Worm (Caenorhabditis elegans) whole organism, young adult: ENCODE measurements around the gene alg-1.

Experiments
- B0261.1 ChIP-seq: sonication (generic microtip); optimal IDR thresholded peaks from 2 replicates; lab custom pipeline; 2016; ENCODE audit warnings: mild to moderate bottlenecking, missing genetic modification characterization, moderate library complexity, missing compliant biosample characterization
- B0336.3 ChIP-seq: fragments of 200-800 bp; sonication (Bioruptor generic); IDR thresholded peaks from 2 replicates; pipeline ENCODE4 v1.3.6; 2022; ENCODE audit warnings: missing genetic modification characterization, missing compliant biosample characterization
- C06A6.2 ChIP-seq: fragments of 200-800 bp; sonication (Bioruptor generic); conservative IDR thresholded peaks from 2 replicates; pipeline ENCODE4 v1.3.6; 2022; ENCODE audit warnings: missing genetic modification characterization, missing compliant biosample characterization
- F10E7.11 ChIP-seq: sonication (generic microtip); optimal IDR thresholded peaks from 2 replicates; lab custom pipeline; 2017; ENCODE audit warnings: mild to moderate bottlenecking, missing genetic modification characterization, moderate library complexity, missing compliant biosample characterization
- F23B12.7 ChIP-seq: sonication (generic microtip); optimal IDR thresholded peaks from 2 replicates; lab custom pipeline; 2017; ENCODE audit warnings: missing genetic modification characterization, mild to moderate bottlenecking, missing compliant biosample characterization, antibody characterized with exemption, moderate library complexity; ENCODE audit not compliant: insufficient read depth
- K12H6.12 ChIP-seq: fragments of 200-800 bp; sonication (Bioruptor generic); optimal IDR thresholded peaks from 2 replicates; lab custom pipeline; 2018; ENCODE audit warnings: mild to moderate bottlenecking, missing genetic modification characterization, missing compliant biosample characterization
- Y67H2A.10 ChIP-seq: fragments of 200-800 bp; sonication (Bioruptor generic); conservative IDR thresholded peaks from 2 replicates; pipeline ENCODE4 v1.3.6; 2022; ENCODE audit warnings: missing genetic modification reagents, missing genetic modification characterization, missing compliant biosample characterization
- Y79H2A.3 ChIP-seq: fragments of 200-800 bp; sonication (Bioruptor generic); conservative IDR thresholded peaks from 2 replicates; pipeline ENCODE4 v1.3.6; 2022; ENCODE audit warnings: missing genetic modification reagents, missing genetic modification characterization, missing compliant biosample characterization
- atf-7 ChIP-seq: sonication (generic microtip); optimal IDR thresholded peaks from 2 replicates; lab custom pipeline; 2017; ENCODE audit warnings: mild to moderate bottlenecking, missing genetic modification characterization, missing compliant biosample characterization
- attf-5 ChIP-seq: fragments of 200-800 bp; sonication (Bioruptor generic); optimal IDR thresholded peaks from 2 replicates; lab custom pipeline; 2018; ENCODE audit warnings: mild to moderate bottlenecking, missing genetic modification characterization, missing compliant biosample characterization
- ceh-40 ChIP-seq: fragments of 200-800 bp; sonication (Bioruptor generic); IDR thresholded peaks from 2 replicates; pipeline ENCODE4 v1.3.6; 2022; ENCODE audit warnings: missing genetic modification characterization, missing compliant biosample characterization
- chd-7 ChIP-seq: sonication (generic microtip); optimal IDR thresholded peaks from 2 replicates; lab custom pipeline; 2016; ENCODE audit warnings: mild to moderate bottlenecking, missing genetic modification characterization, moderate library complexity, missing compliant biosample characterization
- egl-18 ChIP-seq: fragments of 200-800 bp; sonication (Bioruptor generic); IDR thresholded peaks from 2 replicates; pipeline ENCODE4 v1.3.6; 2022; ENCODE audit warnings: missing genetic modification reagents, missing genetic modification characterization, missing compliant biosample characterization
- hlh-12 ChIP-seq: sonication (generic microtip); optimal IDR thresholded peaks from 2 replicates; lab custom pipeline; 2016; ENCODE audit warnings: missing genetic modification characterization, missing compliant biosample characterization
- hlh-26 ChIP-seq: fragments of 200-800 bp; sonication (Bioruptor generic); conservative IDR thresholded peaks from 2 replicates; pipeline ENCODE4 v1.3.6; 2022; ENCODE audit warnings: missing genetic modification reagents, missing genetic modification characterization, missing compliant biosample characterization
- lag-1 ChIP-seq: fragments of 200-800 bp; sonication (Bioruptor generic); IDR thresholded peaks from 2 replicates; pipeline ENCODE4 v1.3.6; 2022; ENCODE audit warnings: missing genetic modification reagents, missing genetic modification characterization, missing compliant biosample characterization
- let-526 ChIP-seq: fragments of 200-800 bp; sonication (Bioruptor generic); IDR thresholded peaks from 2 replicates; pipeline ENCODE4 v1.3.6; 2022; ENCODE audit warnings: missing genetic modification reagents, missing genetic modification characterization, missing compliant biosample characterization
- let-607 ChIP-seq, 2 experiments: fragments of 200-800 bp in 1 of 2; sonication (Bioruptor generic) in 1 of 2; sonication (generic microtip) in 1 of 2; optimal IDR thresholded peaks; 2 replicates each; lab custom pipeline; 2016 to 2018; ENCODE audit warnings: mild to moderate bottlenecking in 2 of 2, missing compliant biosample characterization in 2 of 2, missing genetic modification characterization in 2 of 2, moderate library complexity in 2 of 2, missing genotype in 1 of 2
- lin-54 ChIP-seq: fragments of 200-800 bp; sonication (Bioruptor generic); optimal IDR thresholded peaks from 2 replicates; lab custom pipeline; 2018; ENCODE audit warnings: mild to moderate bottlenecking, missing genetic modification characterization, missing compliant biosample characterization
- lir-1 ChIP-seq: fragments of 200-800 bp; sonication (Bioruptor generic); conservative IDR thresholded peaks from 2 replicates; pipeline ENCODE4 v1.3.6; 2022; ENCODE audit warnings: missing genetic modification reagents, missing genetic modification characterization, missing compliant biosample characterization
- mcd-1 ChIP-seq: fragments of 200-800 bp; sonication (Bioruptor generic); IDR thresholded peaks from 2 replicates; pipeline ENCODE4 v1.3.6; 2022; ENCODE audit warnings: missing genetic modification reagents, missing genetic modification characterization, missing compliant biosample characterization
- mel-28 ChIP-seq: sonication (generic microtip); optimal IDR thresholded peaks from 2 replicates; lab custom pipeline; 2016; ENCODE audit warnings: borderline replicate concordance, mild to moderate bottlenecking, missing genetic modification characterization, missing compliant biosample characterization
- nfya-2 ChIP-seq: fragments of 200-800 bp; sonication (Bioruptor generic); IDR thresholded peaks from 2 replicates; pipeline ENCODE4 v1.3.6; 2022; ENCODE audit warnings: missing genetic modification reagents, missing genetic modification characterization, missing compliant biosample characterization
- nfyb-1 ChIP-seq: fragments of 200-800 bp; sonication (Bioruptor generic); IDR thresholded peaks from 2 replicates; pipeline ENCODE4 v1.3.6; 2022; ENCODE audit warnings: missing genetic modification reagents, missing genetic modification characterization, missing compliant biosample characterization
- nhr-120 ChIP-seq: fragments of 200-800 bp; sonication (Bioruptor generic); IDR thresholded peaks from 2 replicates; pipeline ENCODE4 v1.3.6; 2022; ENCODE audit warnings: missing genetic modification characterization, missing compliant biosample characterization
- nhr-179 ChIP-seq: sonication (generic microtip); optimal IDR thresholded peaks from 2 replicates; lab custom pipeline; 2016; ENCODE audit warnings: mild to moderate bottlenecking, missing genetic modification characterization, missing compliant biosample characterization
- nhr-80 ChIP-seq: sonication (generic microtip); optimal IDR thresholded peaks from 2 replicates; lab custom pipeline; 2016; ENCODE audit warnings: missing genetic modification characterization, missing compliant biosample characterization
- pbrm-1 ChIP-seq: fragments of 200-800 bp; sonication (Bioruptor generic); IDR thresholded peaks from 2 replicates; pipeline ENCODE4 v1.3.6; 2022; ENCODE audit warnings: missing genetic modification reagents, missing genetic modification characterization, missing compliant biosample characterization
- pha-4 ChIP-seq: fragments of 150-350 bp; sonication (generic microtip); optimal IDR thresholded peaks from 2 replicates; lab custom pipeline; 2014; ENCODE audit warnings: missing biosample characterization, missing genetic modification reagents, missing genetic modification characterization
- somi-1 ChIP-seq: fragments of 200-800 bp; sonication (Bioruptor generic); optimal IDR thresholded peaks from 2 replicates; lab custom pipeline; 2018; ENCODE audit warnings: mild to moderate bottlenecking, missing genetic modification characterization, missing compliant biosample characterization
- tlf-1 ChIP-seq: fragments of 200-800 bp; sonication (Bioruptor generic); optimal IDR thresholded peaks from 2 replicates; lab custom pipeline; 2018; ENCODE audit warnings: mild to moderate bottlenecking, missing genetic modification characterization, missing compliant biosample characterization
- zim-3 ChIP-seq: sonication (generic microtip); optimal IDR thresholded peaks from 2 replicates; lab custom pipeline; 2017; ENCODE audit warnings: mild to moderate bottlenecking, missing genetic modification characterization, moderate library complexity, missing compliant biosample characterization
- ztf-26 ChIP-seq: sonication (generic microtip); optimal IDR thresholded peaks from 2 replicates; lab custom pipeline; 2017; ENCODE audit warnings: missing genetic modification characterization, missing compliant biosample characterization

alg-1 gene

DNA sequence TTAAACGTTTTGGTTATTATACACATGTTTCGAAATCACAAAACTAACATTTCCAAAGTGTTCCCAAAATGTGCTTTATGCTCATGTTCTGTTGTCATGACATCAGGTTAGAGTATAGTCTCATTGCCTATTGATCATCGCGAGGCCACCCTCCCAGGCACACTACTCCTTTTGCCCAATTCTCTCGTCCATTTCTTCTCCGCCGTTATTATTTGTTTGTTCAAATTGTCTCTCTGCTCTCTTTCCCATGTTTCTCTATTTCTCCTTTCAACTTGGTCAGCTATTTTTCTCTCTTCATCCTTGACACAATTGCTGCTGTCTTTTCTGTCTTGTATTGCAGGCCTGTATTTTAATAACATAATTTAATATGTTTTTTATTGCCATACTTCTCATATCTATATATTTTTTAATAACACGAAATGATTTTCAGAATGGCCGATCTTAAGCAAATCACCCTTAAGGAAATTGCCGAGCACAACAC, 52.6 kb downstream of the alg-1 start, which contains the start of gene cytb-5.1 (continued):
- TF ChIP-seq nfyb-1 (GFP tag; lab: Robert Waterston, UW), result 0 out of 2 replicates have a peak, but pooled peaks have one; percentile 52
- no peak for TF ChIP-seq pha-4 (tag; lab: Kevin White, UChicago)
- TF ChIP-seq mel-28, result no peak
- peak; percentile 10 for TF ChIP-seq attf-5 (GFP tag; lab: Kevin White, UChicago)
- TF ChIP-seq F10E7.11 (tag; lab: Kevin White, UChicago), result no peak
- TF ChIP-seq let-607 (tag; optimal IDR thresholded peaks at IDR 0.05; lab: Kevin White, UChicago), result no peak
- no peak for TF ChIP-seq hlh-12 (tag; lab: Kevin White, UChicago)
- no peak for TF ChIP-seq let-526 (GFP tag; lab: Robert Waterston, UW)
- 0 out of 2 replicates have a peak, but pooled peaks have one; percentile 18 for TF ChIP-seq pbrm-1 (GFP tag; lab: Robert Waterston, UW)
- TF ChIP-seq zim-3 (tag; lab: Kevin White, UChicago), result no peak
- TF ChIP-seq nhr-80 (tag; lab: Kevin White, UChicago), result peak; percentile 63
- TF ChIP-seq somi-1 (GFP tag; lab: Kevin White, UChicago), result no peak
- TF ChIP-seq B0336.3 (GFP tag; lab: Robert Waterston, UW), result no peak
- TF ChIP-seq F23B12.7, result no peak
- TF ChIP-seq atf-7 (tag; lab: Kevin White, UChicago), result no peak
- peak; percentile 14 for TF ChIP-seq lin-54 (GFP tag; lab: Kevin White, UChicago)
- TF ChIP-seq hlh-26 (GFP tag; lab: Robert Waterston, UW), result no peak
- no peak for TF ChIP-seq nhr-179 (tag; lab: Kevin White, UChicago)
- TF ChIP-seq nfya-2 (GFP tag; lab: Robert Waterston, UW), result no peak
- no peak for TF ChIP-seq chd-7
- TF ChIP-seq ztf-26 (tag; lab: Kevin White, UChicago), result no peak
- TF ChIP-seq C06A6.2 (GFP tag; lab: Robert Waterston, UW), result no peak
- TF ChIP-seq, all 124 proteins: peak for 9

DNA sequence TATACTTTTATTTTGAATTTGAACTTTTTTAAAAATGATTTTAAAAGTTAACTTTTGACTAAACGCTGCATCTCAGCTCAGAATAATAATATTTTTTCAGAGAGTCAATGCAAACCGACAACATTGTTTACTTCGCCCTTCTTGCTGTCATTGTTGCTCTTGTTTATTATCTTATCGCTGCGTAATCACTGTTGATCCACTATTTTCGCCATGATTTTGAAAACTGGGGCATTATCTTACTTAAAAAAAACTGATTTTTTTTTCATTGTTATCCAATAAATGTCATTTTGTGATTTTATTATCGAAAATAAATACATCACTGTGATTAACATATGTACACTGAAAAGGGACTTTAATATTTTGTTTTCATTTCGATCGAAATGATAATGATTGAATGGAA, 53.8 kb downstream of the alg-1 start:
- TF ChIP-seq tlf-1, result no peak
- no peak for TF ChIP-seq B0261.1 (tag; lab: Kevin White, UChicago)
- TF ChIP-seq K12H6.12 (tag; lab: Kevin White, UChicago), result no peak
- no peak for TF ChIP-seq ceh-40 (GFP tag; lab: Robert Waterston, UW)
- no peak for TF ChIP-seq let-526 (GFP tag; lab: Robert Waterston, UW)
- TF ChIP-seq lir-1 (GFP tag; lab: Robert Waterston, UW), result no peak
- TF ChIP-seq mcd-1 (GFP tag; lab: Robert Waterston, UW), result no peak
- TF ChIP-seq egl-18, result no peak
- no peak for TF ChIP-seq Y79H2A.3
- no peak for TF ChIP-seq nhr-120
- no peak for TF ChIP-seq lag-1 (GFP tag; lab: Robert Waterston, UW)

ce11 chrX:14003538-14003937, 54.6 kb downstream of the alg-1 start:
- TF ChIP-seq nhr-80 (tag; lab: Kevin White, UChicago) (peak; percentile 85), B0336.3 (GFP tag; lab: Robert Waterston, UW) (peak; percentile 31; the same call in 1 of the 2 replicates), atf-7 (tag; lab: Kevin White, UChicago) (peak; percentile 27), Y67H2A.10 (GFP tag; lab: Robert Waterston, UW) (no peak)
